Worm (Caenorhabditis elegans) whole organism, L3 larva: ENCODE measurements around the gene F54C9.9.

ENCODE experiments used
- ceh-28 ChIP-seq: fragments of 150-350 bp; optimal IDR thresholded peaks from 2 replicates; lab custom pipeline; 2014; ENCODE audit warnings: missing biosample characterization, missing genetic modification reagents, missing genetic modification characterization
- ceh-82 ChIP-seq: fragments of 150-350 bp; optimal IDR thresholded peaks from 2 replicates; lab custom pipeline; 2014; ENCODE audit warnings: missing biosample characterization, missing genetic modification characterization
- elt-3 ChIP-seq, 3 experiments: fragments of 150-350 bp in 1 of 3; sonication (generic microtip) in 2 of 3; optimal IDR thresholded peaks; 2 replicates in 2 of 3; 4 replicates in 1 of 3; lab custom pipeline; 2014 to 2017; ENCODE audit warnings: missing biosample characterization in 3 of 3, missing genetic modification characterization in 3 of 3
- lin-15B ChIP-seq: fragments of 150-350 bp; optimal IDR thresholded peaks from 2 replicates; lab custom pipeline; 2014; ENCODE audit warnings: missing biosample characterization, missing genetic modification characterization
- nfya-1 ChIP-seq: sonication (generic microtip); optimal IDR thresholded peaks from 2 replicates; lab custom pipeline; 2017; ENCODE audit warnings: missing genetic modification characterization, mild to moderate bottlenecking, missing compliant biosample characterization, antibody characterized with exemption, moderate library complexity; ENCODE audit not compliant: insufficient read depth
- nhr-11 ChIP-seq: fragments of 150-350 bp; optimal IDR thresholded peaks from 2 replicates; lab custom pipeline; 2014; ENCODE audit warnings: missing biosample characterization, missing genetic modification characterization
- nhr-12 ChIP-seq: fragments of 150-350 bp; optimal IDR thresholded peaks from 2 replicates; lab custom pipeline; 2014; ENCODE audit warnings: missing biosample characterization, missing genetic modification characterization
- nhr-23 ChIP-seq: fragments of 150-350 bp; optimal IDR thresholded peaks from 2 replicates; lab custom pipeline; 2014; ENCODE audit warnings: missing biosample characterization, missing genetic modification reagents, missing genetic modification characterization
- unc-62 ChIP-seq: fragments of 150-350 bp; sonication (generic microtip); optimal IDR thresholded peaks from 4 replicates; lab custom pipeline; 2014; ENCODE audit warnings: missing biosample characterization, missing genetic modification reagents, missing genetic modification characterization
- zag-1 ChIP-seq: fragments of 150-350 bp; optimal IDR thresholded peaks from 2 replicates; lab custom pipeline; 2014; ENCODE audit warnings: missing biosample characterization, missing genetic modification characterization
- ztf-4 ChIP-seq: fragments of 150-350 bp; optimal IDR thresholded peaks from 2 replicates; lab custom pipeline; 2014; ENCODE audit warnings: missing biosample characterization, missing genetic modification characterization

ce11 chrII:8546975-8547374 is 30.9 kb upstream of the F54C9.9 start:
- TF ChIP-seq nhr-23 (no peak), nhr-11 (no peak), ztf-4 (tag; lab: Kevin White, UChicago) (no peak), lin-15B (tag; lab: Kevin White, UChicago) (no peak), unc-62 (GFP tag; lab: Kevin White, UChicago) (no peak), ceh-82 (tag; lab: Kevin White, UChicago) (no peak), nhr-12 (tag; lab: Kevin White, UChicago) (no peak), zag-1 (no peak), nfya-1 (tag; lab: Kevin White, UChicago) (peak; percentile 52), elt-3 (tag; optimal IDR thresholded peaks at IDR 0.05; lab: Kevin White, UChicago) (no peak), ceh-28 (no peak)
